Worm (Caenorhabditis elegans) whole organism, L2 larva: ENCODE measurements around the gene dhs-23.
A peak's percentile ranks its signal among the peaks of the same experiment; 100 is the strongest.

Source experiments
- R02D3.7 ChIP-seq: fragments of 150-350 bp; optimal IDR thresholded peaks from 2 replicates; lab custom pipeline; 2014; ENCODE audit warnings: missing biosample characterization, missing genetic modification characterization
- Y55F3AM.14 ChIP-seq: fragments of 200-800 bp; sonication (Bioruptor generic); optimal IDR thresholded peaks from 2 replicates; lab custom pipeline; 2018; ENCODE audit warnings: mild to moderate bottlenecking, missing genetic modification characterization, missing compliant biosample characterization
- ZK546.5 ChIP-seq: sonication (generic microtip); optimal IDR thresholded peaks from 2 replicates; lab custom pipeline; 2017; ENCODE audit warnings: missing biosample characterization, missing genetic modification characterization
- alr-1 ChIP-seq: fragments of 150-350 bp; optimal IDR thresholded peaks from 2 replicates; lab custom pipeline; 2014; ENCODE audit warnings: missing biosample characterization, missing genetic modification characterization
- aly-2 ChIP-seq: fragments of 150-350 bp; optimal IDR thresholded peaks from 2 replicates; lab custom pipeline; 2014; ENCODE audit warnings: missing biosample characterization, missing genetic modification characterization
- ama-1 ChIP-seq: fragments of 150-350 bp; optimal IDR thresholded peaks from 2 replicates; lab custom pipeline; 2018; ENCODE audit warnings: inconsistent platforms
- blmp-1 ChIP-seq: sonication (generic microtip); optimal IDR thresholded peaks from 2 replicates; lab custom pipeline; 2017; ENCODE audit warnings: missing genetic modification characterization, mild to moderate bottlenecking, missing compliant biosample characterization, antibody characterized with exemption, moderate library complexity; ENCODE audit not compliant: insufficient read depth
- ceh-16 ChIP-seq: fragments of 150-350 bp; optimal IDR thresholded peaks from 2 replicates; lab custom pipeline; 2014; ENCODE audit warnings: missing biosample characterization, missing genetic modification characterization
- crh-2 ChIP-seq: sonication (generic microtip); optimal IDR thresholded peaks from 2 replicates; lab custom pipeline; 2017; ENCODE audit warnings: missing biosample characterization, missing genetic modification characterization
- dmd-4 ChIP-seq: sonication (generic microtip); optimal IDR thresholded peaks from 2 replicates; lab custom pipeline; 2017; ENCODE audit warnings: missing biosample characterization, missing genetic modification characterization
- elt-1 ChIP-seq: fragments of 150-350 bp; optimal IDR thresholded peaks from 2 replicates; lab custom pipeline; 2014; ENCODE audit warnings: missing biosample characterization, missing genetic modification characterization
- elt-3 ChIP-seq: sonication (generic microtip); optimal IDR thresholded peaks from 2 replicates; lab custom pipeline; 2017; ENCODE audit warnings: missing biosample characterization, missing genetic modification characterization
- fos-1 ChIP-seq: fragments of 150-350 bp; optimal IDR thresholded peaks from 2 replicates; lab custom pipeline; 2014; ENCODE audit warnings: missing biosample characterization, missing genetic modification characterization
- lin-11 ChIP-seq: fragments of 150-350 bp; sonication (generic microtip); optimal IDR thresholded peaks from 2 replicates; lab custom pipeline; 2014; ENCODE audit warnings: missing biosample characterization, missing genetic modification characterization, inconsistent platforms, mixed read lengths
- lin-13 ChIP-seq: fragments of 150-350 bp; optimal IDR thresholded peaks from 2 replicates; lab custom pipeline; 2014; ENCODE audit warnings: missing biosample characterization, missing genetic modification reagents, missing genetic modification characterization
- lsy-2 ChIP-seq, 2 experiments: fragments of 150-350 bp in 1 of 2; sonication (generic microtip) in 1 of 2; optimal IDR thresholded peaks; 2 replicates each; lab custom pipeline; 2014 to 2017; ENCODE audit warnings: missing biosample characterization in 2 of 2, missing genetic modification characterization in 2 of 2
- mab-5 ChIP-seq: fragments of 150-350 bp; optimal IDR thresholded peaks from 2 replicates; lab custom pipeline; 2014; ENCODE audit warnings: missing biosample characterization, missing genetic modification characterization
- mbf-1 ChIP-seq: sonication (generic microtip); optimal IDR thresholded peaks from 2 replicates; lab custom pipeline; 2017; ENCODE audit warnings: missing biosample characterization, missing genetic modification characterization
- mdl-1 ChIP-seq, 2 experiments: fragments of 150-350 bp in 1 of 2; sonication (generic microtip) in 1 of 2; optimal IDR thresholded peaks; 2 replicates each; lab custom pipeline; 2017; ENCODE audit warnings: missing biosample characterization in 2 of 2, missing genetic modification characterization in 2 of 2
- nhr-10 ChIP-seq: sonication (generic microtip); optimal IDR thresholded peaks from 2 replicates; lab custom pipeline; 2017; ENCODE audit warnings: missing biosample characterization, missing genetic modification characterization
- nhr-11 ChIP-seq: fragments of 150-350 bp; optimal IDR thresholded peaks from 2 replicates; lab custom pipeline; 2014; ENCODE audit warnings: missing biosample characterization, missing genetic modification characterization
- nhr-12 ChIP-seq: fragments of 150-350 bp; optimal IDR thresholded peaks from 2 replicates; lab custom pipeline; 2014; ENCODE audit warnings: missing biosample characterization, missing genetic modification characterization
- nhr-129 ChIP-seq: fragments of 150-350 bp; optimal IDR thresholded peaks from 2 replicates; lab custom pipeline; 2014; ENCODE audit warnings: missing biosample characterization, missing genetic modification characterization
- nhr-21 ChIP-seq: fragments of 150-350 bp; optimal IDR thresholded peaks from 2 replicates; lab custom pipeline; 2014; ENCODE audit warnings: missing biosample characterization, missing genetic modification characterization
- nhr-237 ChIP-seq: fragments of 150-350 bp; optimal IDR thresholded peaks from 2 replicates; lab custom pipeline; 2014; ENCODE audit warnings: missing biosample characterization, missing genetic modification characterization
- nhr-6 ChIP-seq: fragments of 150-350 bp; optimal IDR thresholded peaks from 2 replicates; lab custom pipeline; 2014; ENCODE audit warnings: missing biosample characterization, missing genetic modification characterization
- nhr-77 ChIP-seq: fragments of 150-350 bp; optimal IDR thresholded peaks from 2 replicates; lab custom pipeline; 2014; ENCODE audit warnings: missing biosample characterization, missing genetic modification characterization
- peb-1 ChIP-seq: fragments of 150-350 bp; optimal IDR thresholded peaks from 2 replicates; lab custom pipeline; 2014; ENCODE audit warnings: missing biosample characterization, missing genetic modification characterization
- skn-1 ChIP-seq: sonication (generic microtip); optimal IDR thresholded peaks from 2 replicates; lab custom pipeline; 2017; ENCODE audit warnings: missing biosample characterization, missing genetic modification characterization
- sma-3 ChIP-seq: sonication (generic microtip); optimal IDR thresholded peaks from 2 replicates; lab custom pipeline; 2016; ENCODE audit warnings: missing genetic modification reagents, missing genetic modification characterization, missing compliant biosample characterization
- sma-9 ChIP-seq, 2 experiments: fragments of 150-350 bp in 1 of 2; sonication (generic microtip) in 1 of 2; optimal IDR thresholded peaks; 2 replicates each; lab custom pipeline; 2014 to 2016; ENCODE audit warnings: missing genetic modification characterization in 2 of 2, mild to moderate bottlenecking in 1 of 2, missing biosample characterization in 1 of 2, missing compliant biosample characterization in 1 of 2, missing genetic modification reagents in 1 of 2, moderate library complexity in 1 of 2
- snpc-4 ChIP-seq: fragments of 150-350 bp; optimal IDR thresholded peaks from 2 replicates; lab custom pipeline; 2014; ENCODE audit warnings: missing biosample characterization, missing genetic modification characterization
- unc-55 ChIP-seq: fragments of 150-350 bp; sonication (generic microtip); optimal IDR thresholded peaks from 3 replicates; lab custom pipeline; 2014; ENCODE audit warnings: missing biosample characterization, missing genetic modification reagents, missing genetic modification characterization
- ztf-1 ChIP-seq: fragments of 200-800 bp; sonication (Bioruptor generic); conservative IDR thresholded peaks from 2 replicates; pipeline ENCODE4 v1.3.6; 2022; ENCODE audit warnings: missing genetic modification characterization, missing compliant biosample characterization
- ztf-4 ChIP-seq: fragments of 150-350 bp; optimal IDR thresholded peaks from 2 replicates; lab custom pipeline; 2014; ENCODE audit warnings: missing biosample characterization, missing genetic modification characterization

Gene dhs-23

DNA sequence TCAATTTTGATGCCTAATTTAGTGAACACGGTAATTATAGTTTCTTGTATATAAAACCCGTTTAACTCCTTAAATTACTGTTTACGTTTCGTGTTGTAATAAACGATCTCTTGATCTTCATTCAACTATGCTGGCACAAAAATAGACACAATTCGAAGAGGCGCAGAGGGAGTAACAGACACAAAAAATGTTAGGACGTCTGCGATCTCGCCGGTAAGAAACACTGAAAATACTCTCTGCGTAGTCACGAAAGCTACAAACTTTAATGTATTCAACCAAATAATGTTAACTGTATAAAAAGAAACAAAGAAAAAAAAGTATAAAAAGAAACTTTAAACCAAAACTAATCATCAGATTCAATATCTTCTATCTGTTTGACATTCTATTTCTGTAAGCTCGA lies at the start of gene dhs-23:
Gene dhs-23 (plus strand): TSS at position 363 of the 400 bp plus-strand sequence.
- TF ChIP-seq fos-1 (tag; lab: Kevin White, UChicago) (peak; percentile 1), sma-3 (GFP tag; lab: Kevin White, UChicago) (no peak), ceh-16 (tag; lab: Kevin White, UChicago) (no peak)

DNA sequence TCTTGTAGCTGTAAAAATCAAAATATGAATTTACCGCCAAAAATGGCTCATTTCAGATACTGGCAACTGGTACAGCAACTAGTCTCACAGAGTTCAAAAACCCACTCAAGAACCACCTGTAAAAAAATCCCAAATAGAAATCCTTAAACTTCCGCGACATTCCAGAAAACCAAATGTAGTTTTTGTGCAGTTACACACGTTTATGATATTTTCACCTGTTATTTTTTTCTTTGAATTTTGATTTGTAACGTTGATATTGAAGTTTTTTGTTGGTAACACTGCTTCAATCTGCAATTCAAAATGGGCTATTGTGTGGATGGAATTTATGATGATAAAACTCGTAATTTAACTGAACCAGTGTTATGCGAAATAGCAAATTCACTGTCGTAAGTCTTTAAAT lies 48.2 kb upstream of the dhs-23 start, which contains the start of gene srw-113:
Gene srw-113 (plus strand): TSS at position 301 of the 400 bp plus-strand sequence.
- no peak for TF ChIP-seq alr-1
- no peak for TF ChIP-seq nhr-21
- TF ChIP-seq sma-3 (GFP tag; lab: Kevin White, UChicago): no peak
- TF ChIP-seq sma-9 (GFP tag; optimal IDR thresholded peaks at IDR 0.05; lab: Kevin White, UChicago): no peak
- no peak for TF ChIP-seq sma-9 (tag; optimal IDR thresholded peaks at IDR 0.05; lab: Kevin White, UChicago)
- no peak for TF ChIP-seq mab-5 (tag; lab: Kevin White, UChicago)
- TF ChIP-seq blmp-1 (tag; lab: Kevin White, UChicago): no peak
- TF ChIP-seq crh-2 (tag; lab: Kevin White, UChicago): no peak
- TF ChIP-seq lsy-2 (tag; optimal IDR thresholded peaks at IDR 0.05; lab: Kevin White, UChicago): no peak

DNA sequence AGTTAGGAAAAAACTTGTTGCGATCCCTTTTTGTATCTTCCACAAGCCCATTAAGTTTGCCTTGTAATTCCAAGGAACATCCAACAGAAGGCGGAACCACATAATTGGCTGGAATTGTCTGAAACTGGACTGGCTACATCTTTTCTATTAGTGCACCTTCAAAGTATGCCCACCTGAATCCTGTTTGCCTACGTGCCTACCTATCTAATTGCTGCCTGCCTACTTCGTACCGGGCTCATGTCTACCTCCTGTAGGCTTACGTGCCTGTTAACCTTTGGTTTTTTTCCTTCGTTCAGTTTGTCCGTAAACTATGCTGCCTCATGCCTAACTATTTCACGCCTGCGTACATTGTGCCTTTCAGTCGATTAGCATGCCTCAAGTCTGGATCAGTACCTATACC lies 43.6 kb upstream of the dhs-23 start, which contains the start of gene wrt-7:
Gene wrt-7 (minus strand): TSS at position 101 of the 400 bp plus-strand sequence.
- TF ChIP-seq fos-1 (tag; lab: Kevin White, UChicago): no peak
- TF ChIP-seq ZK546.5 (tag; lab: Kevin White, UChicago): no peak
- TF ChIP-seq nhr-10: no peak
- no peak for TF ChIP-seq alr-1
- TF ChIP-seq nhr-11: no peak
- TF ChIP-seq lin-11: no peak
- TF ChIP-seq blmp-1 (tag; lab: Kevin White, UChicago): no peak
- TF ChIP-seq ama-1 (lab: Kevin White, UChicago): no peak
- TF ChIP-seq nhr-237 (tag; lab: Kevin White, UChicago): no peak
- TF ChIP-seq nhr-12 (tag; lab: Kevin White, UChicago): no peak
- no peak for TF ChIP-seq skn-1 (tag; lab: Kevin White, UChicago)
- TF ChIP-seq peb-1 (tag; lab: Kevin White, UChicago): no peak
- TF ChIP-seq nhr-77 (tag; lab: Kevin White, UChicago): no peak
- no peak for TF ChIP-seq aly-2
- TF ChIP-seq ceh-16 (tag; lab: Kevin White, UChicago): no peak
- TF ChIP-seq mdl-1 (tag; optimal IDR thresholded peaks at IDR 0.05; lab: Kevin White, UChicago): no peak
- no peak for TF ChIP-seq elt-3 (tag; lab: Kevin White, UChicago)
- no peak for TF ChIP-seq Y55F3AM.14 (GFP tag; lab: Kevin White, UChicago)
- TF ChIP-seq snpc-4 (tag; lab: Kevin White, UChicago): no peak
- no peak for TF ChIP-seq ztf-4 (tag; lab: Kevin White, UChicago)

DNA sequence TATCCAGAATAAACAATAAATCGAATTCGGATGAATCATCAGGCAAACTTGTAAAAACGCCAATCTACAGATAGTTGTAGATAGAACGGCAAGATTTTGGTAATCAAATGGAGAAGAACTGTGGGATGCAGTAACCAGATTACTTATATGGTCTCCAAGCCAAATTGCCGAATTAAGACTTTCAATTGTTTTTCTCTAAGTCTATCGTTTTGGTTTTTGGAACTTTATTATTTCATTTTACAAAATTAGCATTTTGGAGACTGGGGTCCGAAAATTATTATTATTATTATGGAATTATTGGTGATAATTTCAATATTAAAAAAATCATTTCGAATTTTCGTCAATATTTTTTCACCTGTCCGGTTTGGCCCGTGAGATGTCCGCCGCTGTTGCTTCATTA lies 41.7 kb upstream of the dhs-23 start, which contains the start of gene clec-228:
Gene clec-228 (minus strand): TSS at position 101 of the 400 bp plus-strand sequence.
- TF ChIP-seq sma-9 (GFP tag; optimal IDR thresholded peaks at IDR 0.05; lab: Kevin White, UChicago) (no peak), sma-9 (tag; optimal IDR thresholded peaks at IDR 0.05; lab: Kevin White, UChicago) (no peak), blmp-1 (tag; lab: Kevin White, UChicago) (no peak), mbf-1 (tag; lab: Kevin White, UChicago) (no peak), alr-1 (no peak), R02D3.7 (no peak), skn-1 (tag; lab: Kevin White, UChicago) (no peak), mdl-1 (tag; optimal IDR thresholded peaks at IDR 0.05; lab: Kevin White, UChicago) (no peak), elt-1 (no peak), lin-13 (GFP tag; lab: Kevin White, UChicago) (no peak), nhr-6 (tag; lab: Kevin White, UChicago) (no peak), ztf-1 (no peak), dmd-4 (tag; lab: Kevin White, UChicago) (no peak), mab-5 (tag; lab: Kevin White, UChicago) (no peak), ztf-4 (tag; lab: Kevin White, UChicago) (no peak), unc-55 (GFP tag; lab: Kevin White, UChicago) (no peak), ZK546.5 (tag; lab: Kevin White, UChicago) (no peak), nhr-129 (tag; lab: Kevin White, UChicago) (no peak)
